Worm (Caenorhabditis elegans): ENCODE measurements around the gene cal-5.
A peak's percentile ranks its signal among the peaks of the same experiment; 100 is the strongest.

cal-5 gene

DNA sequence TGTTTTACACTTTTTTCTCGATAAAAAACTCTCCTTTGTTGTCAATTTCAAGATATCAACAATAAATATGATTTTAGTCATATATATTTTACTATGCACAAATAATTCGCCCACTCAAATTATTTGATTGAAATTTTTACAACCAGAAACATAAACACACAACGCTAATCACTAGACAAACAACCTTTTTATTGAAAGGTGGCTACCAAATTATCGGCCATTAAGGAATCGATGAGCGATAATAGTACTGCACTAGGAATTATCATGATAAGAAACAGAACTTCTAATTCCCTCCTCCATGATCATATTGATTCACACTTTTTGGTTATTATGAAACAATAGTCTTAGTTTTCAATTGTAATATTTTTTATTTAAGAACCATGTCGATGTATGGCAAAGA is 31.4 kb upstream of the cal-5 start, which contains the start of gene C42D8.1:
Gene C42D8.1, plus strand, starts transcription at position 377 of the 400 bp plus-strand sequence.
- TF ChIP-seq nhr-80 (tag; optimal IDR thresholded peaks at IDR 0.05), result peak; percentile 64
- no peak for TF ChIP-seq hlh-26 (GFP tag; conservative IDR thresholded peaks at IDR 0.05)
- no peak for TF ChIP-seq lsy-27 (tag; optimal IDR thresholded peaks at IDR 0.05; ENCODE audit: borderline replicate concordance, insufficient read depth)

DNA sequence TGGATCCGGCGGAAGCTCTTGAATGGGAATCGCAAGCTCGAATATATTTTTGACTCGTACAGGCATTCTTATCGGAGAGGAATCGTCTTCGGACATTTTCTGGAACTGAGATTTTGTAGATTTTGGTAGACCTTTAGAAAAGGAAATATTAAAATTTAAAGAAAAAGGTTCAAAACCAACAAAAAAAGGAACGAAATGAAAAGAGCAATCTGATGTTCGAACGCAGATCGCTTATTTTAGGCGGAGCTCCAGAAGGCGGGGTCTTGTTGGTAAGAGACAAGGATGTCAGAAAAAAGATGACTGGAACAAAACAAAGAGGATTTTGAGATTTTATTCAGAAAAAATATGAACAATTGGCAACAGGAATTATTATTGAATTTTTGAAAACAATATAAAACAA is 29.2 kb upstream of the cal-5 start, which contains the start of gene C42D8.9:
Gene C42D8.9, minus strand, starts transcription at position 101 of the 400 bp plus-strand sequence.
- no peak for TF ChIP-seq ceh-79 (tag; optimal IDR thresholded peaks at IDR 0.05)

DNA sequence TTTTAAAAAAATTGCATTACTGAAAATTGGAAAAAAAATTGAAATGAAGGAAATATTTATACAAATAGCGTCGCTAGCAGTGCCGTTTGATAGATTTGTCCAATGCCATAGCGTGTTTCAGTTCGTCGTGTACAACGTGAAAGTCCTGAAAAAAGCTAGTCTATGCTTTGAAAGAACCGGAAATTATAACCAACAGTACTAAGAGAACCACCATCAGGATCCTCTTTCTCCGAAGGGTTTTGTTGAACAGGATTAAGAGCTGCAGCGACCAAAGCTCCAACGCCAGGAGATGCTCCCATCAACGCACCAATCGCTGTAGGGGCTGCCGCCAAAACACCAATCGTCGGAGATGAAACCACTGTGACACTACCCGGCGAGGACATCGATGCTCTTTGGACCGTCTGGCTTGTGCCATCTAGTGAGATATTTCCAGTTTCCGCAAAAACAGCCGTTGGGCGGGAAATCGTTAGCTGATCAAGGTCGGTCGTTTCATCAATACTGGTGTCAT is 28.5 kb upstream of the cal-5 start:
- peak; percentile 29 for TF ChIP-seq mel-28 (tag; optimal IDR thresholded peaks at IDR 0.05; ENCODE audit: borderline replicate concordance)
- peak in 1 of 2 experiments; percentile 49 for TF ChIP-seq let-607 (tag; optimal IDR thresholded peaks at IDR 0.05)
- no peak for TF ChIP-seq F22D6.2 (tag; optimal IDR thresholded peaks at IDR 0.05)
- no peak for TF ChIP-seq efl-1 (GFP tag; optimal IDR thresholded peaks at IDR 0.05)
- no peak for TF ChIP-seq hrde-1 (tag; optimal IDR thresholded peaks at IDR 0.05; ENCODE audit: borderline replicate concordance)
- TF ChIP-seq nhr-120 (GFP tag; IDR thresholded peaks at IDR 0.05), result no peak
- TF ChIP-seq repo-1 (tag; optimal IDR thresholded peaks at IDR 0.05), result peak; percentile 95
- TF ChIP-seq ceh-79 (tag; optimal IDR thresholded peaks at IDR 0.05), result peak; percentile 13
- TF ChIP-seq F52B5.7 (tag; optimal IDR thresholded peaks at IDR 0.05), result no peak
- TF ChIP-seq nfyb-1 (GFP tag; IDR thresholded peaks at IDR 0.05), result peak; percentile 80; the same call in 1 of the 2 replicates
- TF ChIP-seq egl-44 (GFP tag; IDR thresholded peaks at IDR 0.05), result peak; percentile 8; the same call in 1 of the 2 replicates
- TF ChIP-seq bed-1 (GFP tag; IDR thresholded peaks at IDR 0.05), result no peak
- peak; percentile 25 for TF ChIP-seq ZK185.1 (tag; optimal IDR thresholded peaks at IDR 0.05; ENCODE audit: poor library complexity, severe bottlenecking)
- peak; percentile 68 for TF ChIP-seq zfh-2 (GFP tag; conservative IDR thresholded peaks at IDR 0.05)
- TF ChIP-seq nhr-80 (tag; optimal IDR thresholded peaks at IDR 0.05), result peak; percentile 41
- TF ChIP-seq ccch-3 (GFP tag; optimal IDR thresholded peaks at IDR 0.05), result no peak
- no peak for TF ChIP-seq nhr-179 (tag; optimal IDR thresholded peaks at IDR 0.05)
- no peak for TF ChIP-seq egrh-3 (GFP tag; IDR thresholded peaks at IDR 0.05)
- peak; percentile 3 for TF ChIP-seq zim-3 (tag; optimal IDR thresholded peaks at IDR 0.05)
- no peak for TF ChIP-seq rec-8 (tag; optimal IDR thresholded peaks at IDR 0.05)
- TF ChIP-seq madf-6 (GFP tag; IDR thresholded peaks at IDR 0.05), result peak; percentile 19; the same call in 1 of the 2 replicates
- TF ChIP-seq snpc-3.4 (tag; optimal IDR thresholded peaks at IDR 0.05), result no peak
- no peak for TF ChIP-seq cebp-1 (GFP tag; IDR thresholded peaks at IDR 0.05)
- peak; percentile 72 for TF ChIP-seq cebp-1 (tag; optimal IDR thresholded peaks at IDR 0.05)
- TF ChIP-seq B0261.1 (tag; optimal IDR thresholded peaks at IDR 0.05), result no peak
- no peak; the same call in 1 of the 2 replicates for TF ChIP-seq hsf-1 (GFP tag; IDR thresholded peaks at IDR 0.05)
- no peak for TF ChIP-seq rpc-1 (optimal IDR thresholded peaks at IDR 0.05)
- TF ChIP-seq rpc-1 (tag; optimal IDR thresholded peaks at IDR 0.05), result no peak
- no peak for TF ChIP-seq xnd-1 (tag; optimal IDR thresholded peaks at IDR 0.05)
- TF ChIP-seq fkh-3 (tag; optimal IDR thresholded peaks at IDR 0.05), result peak; percentile 65
- no peak for TF ChIP-seq ztf-28 (GFP tag; IDR thresholded peaks at IDR 0.05)
- TF ChIP-seq ceh-58 (GFP tag; IDR thresholded peaks at IDR 0.05), result 0 out of 2 replicates have a peak, but pooled peaks have one; percentile 5
- 0 out of 2 replicates have a peak, but pooled peaks have one; percentile 70 for TF ChIP-seq nfya-2 (GFP tag; IDR thresholded peaks at IDR 0.05)
- TF ChIP-seq chd-7 (tag; optimal IDR thresholded peaks at IDR 0.05), result peak; percentile 45
- TF ChIP-seq sea-2 (GFP tag; IDR thresholded peaks at IDR 0.05), result no peak
- TF ChIP-seq die-1 (tag; optimal IDR thresholded peaks at IDR 0.05), result no peak
- peak; percentile 95 for TF ChIP-seq Y53G8AR.9 (GFP tag; conservative IDR thresholded peaks at IDR 0.05)
- TF ChIP-seq C06A6.2 (GFP tag; conservative IDR thresholded peaks at IDR 0.05), result 0 out of 2 replicates have a peak, but pooled peaks have one; percentile 22
- TF ChIP-seq madf-3 (GFP tag; IDR thresholded peaks at IDR 0.05), result peak; percentile 78; the same call in 1 of the 2 replicates
- 0 out of 2 replicates have a peak, but pooled peaks have one; percentile 45 for TF ChIP-seq aptf-3 (GFP tag; IDR thresholded peaks at IDR 0.05)
- TF ChIP-seq snpc-1.3 (tag; optimal IDR thresholded peaks at IDR 0.05; ENCODE audit: insufficient read depth), result no peak
